Fruit fly (Drosophila melanogaster) whole organism, embryonic: Measurements from ENCODE around the gene Dap160.

Source experiments
- CG11398 ChIP-seq: fragments of 200-800 bp; sonication (Bioruptor generic); optimal IDR thresholded peaks from 2 replicates; lab custom pipeline; 2016; ENCODE audit warnings: missing biosample characterization, missing genetic modification characterization
- CG13624 ChIP-seq: fragments of 200-800 bp; sonication (Bioruptor generic); optimal IDR thresholded peaks from 2 replicates; lab custom pipeline; 2016; ENCODE audit warnings: missing biosample characterization, missing genetic modification characterization
- CG13894 ChIP-seq: fragments of 200-800 bp; sonication (Bioruptor generic); optimal IDR thresholded peaks from 3 replicates; lab custom pipeline; 2018; ENCODE audit warnings: missing biosample characterization, mild to moderate bottlenecking, missing genetic modification characterization, moderate library complexity
- CG17568 ChIP-seq: fragments of 200-800 bp; sonication (Bioruptor generic); optimal IDR thresholded peaks from 2 replicates; lab custom pipeline; 2018; ENCODE audit warnings: missing biosample characterization, mild to moderate bottlenecking, missing genetic modification characterization, moderate library complexity
- CG18476 ChIP-seq: fragments of 200-800 bp; sonication (Bioruptor generic); optimal IDR thresholded peaks from 2 replicates; lab custom pipeline; 2016; ENCODE audit warnings: missing biosample characterization, mild to moderate bottlenecking, missing genetic modification characterization
- CG42726 ChIP-seq: fragments of 200-800 bp; sonication (Bioruptor generic); IDR thresholded peaks from 2 replicates; pipeline ENCODE4 v1.3.6; 2022; ENCODE audit warnings: missing biosample characterization, missing genetic modification characterization; ENCODE audit not compliant: partially characterized antibody
- CG4424 ChIP-seq: fragments of 200-800 bp; sonication (Bioruptor generic); optimal IDR thresholded peaks from 3 replicates; lab custom pipeline; 2016; ENCODE audit warnings: missing biosample characterization, missing genetic modification characterization
- CG8089 ChIP-seq: fragments of 200-800 bp; sonication (Bioruptor generic); optimal IDR thresholded peaks from 3 replicates; lab custom pipeline; 2016; ENCODE audit warnings: missing biosample characterization, missing genetic modification characterization
- CG8924 ChIP-seq: fragments of 200-800 bp; optimal IDR thresholded peaks from 3 replicates; lab custom pipeline; 2019; ENCODE audit warnings: missing biosample characterization, mild to moderate bottlenecking, missing genetic modification characterization, moderate library complexity
- CG9215 ChIP-seq: fragments of 200-800 bp; sonication (Bioruptor generic); IDR thresholded peaks from 2 replicates; pipeline ENCODE4 v1.3.6; 2022; ENCODE audit warnings: missing biosample characterization, missing genetic modification characterization
- CG9876 ChIP-seq: fragments of 200-800 bp; sonication (Bioruptor generic); optimal IDR thresholded peaks from 2 replicates; lab custom pipeline; 2016; ENCODE audit warnings: missing biosample characterization, missing genetic modification characterization
- Camta ChIP-seq: fragments of 200-800 bp; sonication (Bioruptor generic); optimal IDR thresholded peaks from 2 replicates; lab custom pipeline; 2016; ENCODE audit warnings: missing biosample characterization, missing genetic modification characterization
- Chrac-16 ChIP-seq: fragments of 200-800 bp; sonication (Bioruptor generic); optimal IDR thresholded peaks from 3 replicates; lab custom pipeline; 2016; ENCODE audit warnings: missing biosample characterization, missing genetic modification characterization
- Dref ChIP-seq: fragments of 200-800 bp; sonication (Bioruptor generic); IDR thresholded peaks from 2 replicates; pipeline ENCODE4 v1.3.6; 2022; ENCODE audit warnings: missing biosample characterization, missing genetic modification characterization
- Gsc ChIP-seq: fragments of 200-800 bp; sonication (Bioruptor generic); IDR thresholded peaks from 2 replicates; pipeline ENCODE4 v1.3.6; 2022; ENCODE audit warnings: missing biosample characterization, missing genetic modification characterization
- MESR4 ChIP-seq: fragments of 200-800 bp; sonication (Bioruptor generic); optimal IDR thresholded peaks from 2 replicates; lab custom pipeline; 2018; ENCODE audit warnings: missing biosample characterization, mild to moderate bottlenecking, missing genetic modification characterization, moderate library complexity
- Mes4 ChIP-seq: fragments of 200-800 bp; sonication (Bioruptor generic); optimal IDR thresholded peaks from 2 replicates; lab custom pipeline; 2016; ENCODE audit warnings: missing biosample characterization, missing genetic modification characterization
- Myb ChIP-seq: fragments of 200-800 bp; sonication (Bioruptor generic); optimal IDR thresholded peaks from 2 replicates; lab custom pipeline; 2016; ENCODE audit warnings: missing biosample characterization, missing genetic modification characterization
- Poxn ChIP-seq: fragments of 200-800 bp; sonication (Bioruptor generic); IDR thresholded peaks from 2 replicates; pipeline ENCODE4 v1.3.6; 2022; ENCODE audit warnings: missing biosample characterization, missing genetic modification characterization
- Side ChIP-seq: fragments of 200-800 bp; sonication (Bioruptor generic); optimal IDR thresholded peaks from 2 replicates; lab custom pipeline; 2016; ENCODE audit warnings: missing biosample characterization, missing genetic modification characterization
- Sox102F ChIP-seq: fragments of 200-800 bp; sonication (Bioruptor generic); optimal IDR thresholded peaks from 2 replicates; lab custom pipeline; 2018; ENCODE audit warnings: missing biosample characterization, mild to moderate bottlenecking, missing genetic modification characterization, moderate library complexity
- Taf1 ChIP-seq: fragments of 200-800 bp; sonication (Bioruptor generic); IDR thresholded peaks from 2 replicates; pipeline ENCODE4 v1.3.6; 2022; ENCODE audit warnings: missing biosample characterization, missing genetic modification characterization
- Vsx1 ChIP-seq: fragments of 200-800 bp; sonication (Bioruptor generic); optimal IDR thresholded peaks from 2 replicates; lab custom pipeline; 2017; ENCODE audit warnings: missing biosample characterization, mild to moderate bottlenecking, missing genetic modification characterization, missing genetic modification reagents
- crc ChIP-seq: fragments of 200-800 bp; sonication (Bioruptor generic); optimal IDR thresholded peaks from 2 replicates; lab custom pipeline; 2016; ENCODE audit warnings: missing biosample characterization, missing genetic modification characterization
- cwo ChIP-seq: fragments of 200-800 bp; sonication (Bioruptor generic); optimal IDR thresholded peaks from 3 replicates; lab custom pipeline; 2017; ENCODE audit warnings: missing biosample characterization, missing genetic modification characterization, mild to moderate bottlenecking, moderate library complexity, missing genetic modification reagents
- dan ChIP-seq: fragments of 200-800 bp; sonication (Bioruptor generic); IDR thresholded peaks from 2 replicates; pipeline ENCODE4 v1.3.6; 2022; ENCODE audit warnings: missing biosample characterization, missing genetic modification characterization
- dm ChIP-seq: fragments of 200-800 bp; sonication (Bioruptor generic); optimal IDR thresholded peaks from 3 replicates; lab custom pipeline; 2016; ENCODE audit warnings: missing biosample characterization, missing genetic modification characterization
- en ChIP-seq: fragments of 200-800 bp; sonication (Bioruptor generic); optimal IDR thresholded peaks from 2 replicates; lab custom pipeline; 2016; ENCODE audit warnings: missing biosample characterization, missing genetic modification characterization
- gcm ChIP-seq: fragments of 200-800 bp; sonication (Bioruptor generic); optimal IDR thresholded peaks from 2 replicates; lab custom pipeline; 2019; ENCODE audit warnings: missing biosample characterization, mild to moderate bottlenecking, missing genetic modification characterization, moderate library complexity
- gfzf ChIP-seq: fragments of 200-800 bp; sonication (Bioruptor generic); optimal IDR thresholded peaks from 2 replicates; lab custom pipeline; 2016; ENCODE audit warnings: missing biosample characterization, mild to moderate bottlenecking, missing genetic modification characterization, moderate library complexity
- gsb-n ChIP-seq: fragments of 200-800 bp; sonication (Bioruptor generic); optimal IDR thresholded peaks from 3 replicates; lab custom pipeline; 2018; ENCODE audit warnings: missing biosample characterization, mild to moderate bottlenecking, missing genetic modification characterization
- ham ChIP-seq: fragments of 200-800 bp; sonication (Bioruptor generic); IDR thresholded peaks from 2 replicates; pipeline ENCODE4 v1.3.6; 2022; ENCODE audit warnings: missing biosample characterization, missing genetic modification characterization
- jigr1 ChIP-seq: fragments of 200-800 bp; sonication (Bioruptor generic); IDR thresholded peaks from 3 replicates; pipeline ENCODE4 v1.3.6; 2022; ENCODE audit warnings: missing biosample characterization, missing genetic modification characterization
- jing ChIP-seq: fragments of 200-800 bp; sonication (Bioruptor generic); optimal IDR thresholded peaks from 2 replicates; lab custom pipeline; 2018; ENCODE audit warnings: missing biosample characterization, mild to moderate bottlenecking, missing genetic modification characterization
- jumu ChIP-seq: fragments of 200-800 bp; sonication (Bioruptor generic); optimal IDR thresholded peaks from 3 replicates; lab custom pipeline; 2016; ENCODE audit warnings: missing biosample characterization, missing genetic modification characterization
- klu ChIP-seq: fragments of 200-800 bp; sonication (Bioruptor generic); IDR thresholded peaks from 2 replicates; pipeline ENCODE4 v1.3.6; 2022; ENCODE audit warnings: missing biosample characterization, missing genetic modification characterization
- lmd ChIP-seq: fragments of 200-800 bp; sonication (Bioruptor generic); IDR thresholded peaks from 2 replicates; pipeline ENCODE4 v1.3.6; 2022; ENCODE audit warnings: missing biosample characterization, missing genetic modification characterization
- mirr ChIP-seq: fragments of 200-800 bp; sonication (Bioruptor generic); optimal IDR thresholded peaks from 3 replicates; lab custom pipeline; 2018; ENCODE audit warnings: missing biosample characterization, mild to moderate bottlenecking, missing genetic modification characterization
- mld ChIP-seq: fragments of 200-800 bp; sonication (Bioruptor generic); IDR thresholded peaks from 3 replicates; pipeline ENCODE4 v1.3.6; 2022; ENCODE audit warnings: missing biosample characterization, missing genetic modification characterization; ENCODE audit not compliant: partially characterized antibody
- onecut ChIP-seq: fragments of 200-800 bp; sonication (Bioruptor generic); IDR thresholded peaks from 2 replicates; pipeline ENCODE4 v1.3.6; 2022; ENCODE audit warnings: missing biosample characterization, missing genetic modification characterization
- peb ChIP-seq: fragments of 200-800 bp; sonication (Bioruptor generic); IDR thresholded peaks from 2 replicates; pipeline ENCODE4 v1.3.6; 2022; ENCODE audit warnings: missing biosample characterization, missing genetic modification characterization
- sc ChIP-seq, 3 experiments: fragments of >200 bp in 2 of 3; fragments of 200-800 bp in 1 of 3; sonication (Bioruptor generic) in 1 of 3; optimal IDR thresholded peaks; 2 replicates in 2 of 3; 3 replicates in 1 of 3; lab custom pipeline; 2017; ENCODE audit warnings: mild to moderate bottlenecking in 1 of 3, missing biosample characterization in 1 of 3, missing genetic modification characterization in 1 of 3, missing genetic modification reagents in 1 of 3
- sens-2 ChIP-seq: fragments of 200-800 bp; sonication (Bioruptor generic); IDR thresholded peaks from 2 replicates; pipeline ENCODE4 v1.3.6; 2022; ENCODE audit warnings: missing biosample characterization, missing genetic modification characterization
- shn ChIP-seq: fragments of 200-800 bp; sonication (Bioruptor generic); optimal IDR thresholded peaks from 3 replicates; lab custom pipeline; 2016; ENCODE audit warnings: missing biosample characterization, missing genetic modification characterization
- sisA ChIP-seq: fragments of 200-800 bp; sonication (Bioruptor generic); IDR thresholded peaks from 2 replicates; pipeline ENCODE4 v1.3.6; 2022; ENCODE audit warnings: missing biosample characterization, missing genetic modification characterization
- slou ChIP-seq: fragments of 200-800 bp; sonication (Bioruptor generic); optimal IDR thresholded peaks from 3 replicates; lab custom pipeline; 2016; ENCODE audit warnings: missing biosample characterization, missing genetic modification characterization
- trem ChIP-seq: fragments of 200-800 bp; optimal IDR thresholded peaks from 3 replicates; lab custom pipeline; 2019; ENCODE audit warnings: missing biosample characterization, mild to moderate bottlenecking, missing genetic modification characterization, moderate library complexity
- ttk ChIP-seq: fragments of 200-800 bp; sonication (Bioruptor generic); IDR thresholded peaks from 2 replicates; pipeline ENCODE4 v2.1.2; 2022; ENCODE audit warnings: missing biosample characterization, missing genetic modification characterization
- tx ChIP-seq: fragments of 200-800 bp; sonication (Bioruptor generic); optimal IDR thresholded peaks from 2 replicates; lab custom pipeline; 2016; ENCODE audit warnings: missing biosample characterization, missing genetic modification characterization
- vvl ChIP-seq: fragments of 200-800 bp; sonication (Bioruptor generic); IDR thresholded peaks from 2 replicates; pipeline ENCODE4 v1.3.6; 2022; ENCODE audit warnings: missing biosample characterization, missing genetic modification characterization
- wek ChIP-seq: fragments of 200-800 bp; sonication (Bioruptor generic); optimal IDR thresholded peaks from 3 replicates; lab custom pipeline; 2018; ENCODE audit warnings: missing biosample characterization, mild to moderate bottlenecking, missing genetic modification characterization, moderate library complexity

Dap160 gene

dm6 chr2L:21108759-21109282, 33.3 kb downstream of the Dap160 start (continued):
- TF ChIP-seq CG18476 (GFP tag; lab: Kevin White, UChicago) (peak; percentile 64), CG13624 (peak; percentile 19), klu (GFP tag; lab: Robert Waterston, UW) (no peak), slou (peak; percentile 10), CG8089 (GFP tag; lab: Kevin White, UChicago) (no peak), peb (GFP tag; lab: Robert Waterston, UW) (peak; percentile 17; the same call in 1 of the 2 replicates), jumu (peak; percentile 13), Sox102F (GFP tag; lab: Kevin White, UChicago) (peak; percentile 79), Gsc (GFP tag; lab: Robert Waterston, UW) (no peak), CG11398 (no peak), dm (GFP tag; lab: Kevin White, UChicago) (peak; percentile 25), Side (GFP tag; lab: Kevin White, UChicago) (peak; percentile 40), mld (GFP tag; lab: Robert Waterston, UW) (no peak), Taf1 (GFP tag; lab: Robert Waterston, UW) (no peak), Chrac-16 (peak; percentile 33), Poxn (no peak), jigr1 (GFP tag; lab: Robert Waterston, UW) (0 out of 3 replicates have a peak, but pooled peaks have one; percentile 38), CG17568 (peak; percentile 9), CG9215 (GFP tag; lab: Robert Waterston, UW) (no peak), cwo (GFP tag; lab: Kevin White, UChicago) (no peak), CG8924 (peak; percentile 61), Camta (GFP tag; lab: Kevin White, UChicago) (peak; percentile 31), lmd (peak; percentile 61), en (GFP tag; lab: Kevin White, UChicago) (peak; percentile 30), ttk (peak; percentile 48; the same call in 1 of the 2 replicates), shn (GFP tag; lab: Kevin White, UChicago) (peak; percentile 65), onecut (GFP tag; lab: Robert Waterston, UW) (peak; percentile 49), gfzf (no peak), sc (optimal IDR thresholded peaks at IDR 0.05; lab: Kevin White, UChicago) (no peak), sc (GFP tag; optimal IDR thresholded peaks at IDR 0.05; lab: Kevin White, UChicago) (peak; percentile 43), wek (no peak), trem (tag; lab: Kevin White, UChicago) (peak; percentile 40), vvl (peak; percentile 76), sisA (GFP tag; lab: Robert Waterston, UW) (no peak; the same call in 1 of the 2 replicates), jing (GFP tag; lab: Kevin White, UChicago) (peak; percentile 42), mirr (GFP tag; lab: Kevin White, UChicago) (no peak), ham (GFP tag; lab: Robert Waterston, UW) (no peak), Dref (no peak), crc (no peak), gcm (GFP tag; lab: Kevin White, UChicago) (peak; percentile 69), CG4424 (GFP tag; lab: Kevin White, UChicago) (peak; percentile 40), CG42726 (GFP tag; lab: Robert Waterston, UW) (no peak), gsb-n (tag; lab: Kevin White, UChicago) (peak; percentile 43), Myb (peak; percentile 16), CG9876 (GFP tag; lab: Kevin White, UChicago) (no peak), Vsx1 (peak; percentile 48), sens-2 (GFP tag; lab: Robert Waterston, UW) (no peak), tx (GFP tag; lab: Kevin White, UChicago) (peak; percentile 11), CG13894 (tag; lab: Kevin White, UChicago) (no peak), MESR4 (GFP tag; lab: Kevin White, UChicago) (no peak), dan (GFP tag; lab: Robert Waterston, UW) (no peak), Mes4 (GFP tag; lab: Kevin White, UChicago) (peak; percentile 31)
